Fruit fly (Drosophila melanogaster) whole organism, embryonic: ENCODE results near the gene CG13671.

Source experiments
- Bteb2 ChIP-seq: fragments of 200-800 bp; sonication (Bioruptor generic); optimal IDR thresholded peaks from 2 replicates; lab custom pipeline; 2016; ENCODE audit warnings: missing biosample characterization, missing genetic modification characterization
- CG12104 ChIP-seq: fragments of 200-800 bp; sonication (Bioruptor generic); optimal IDR thresholded peaks from 3 replicates; lab custom pipeline; 2016; ENCODE audit warnings: missing biosample characterization, missing genetic modification characterization
- CG13287 ChIP-seq: fragments of 200-800 bp; sonication (Bioruptor generic); IDR thresholded peaks from 2 replicates; pipeline ENCODE4 v1.3.6; 2022; ENCODE audit warnings: missing biosample characterization, missing genetic modification characterization; ENCODE audit not compliant: partially characterized antibody
- CG17829 ChIP-seq: fragments of 200-800 bp; optimal IDR thresholded peaks from 2 replicates; lab custom pipeline; 2019; ENCODE audit warnings: missing biosample characterization, mild to moderate bottlenecking, missing genetic modification characterization, moderate library complexity
- CG18619 ChIP-seq: fragments of 200-800 bp; sonication (Bioruptor generic); optimal IDR thresholded peaks from 3 replicates; lab custom pipeline; 2017; ENCODE audit warnings: missing biosample characterization, mild to moderate bottlenecking, missing genetic modification characterization
- CG31388 ChIP-seq: fragments of 200-800 bp; sonication (Bioruptor generic); optimal IDR thresholded peaks from 2 replicates; lab custom pipeline; 2016; ENCODE audit warnings: missing biosample characterization, missing genetic modification characterization
- CG3281 ChIP-seq: fragments of 200-800 bp; sonication (Bioruptor generic); optimal IDR thresholded peaks from 3 replicates; lab custom pipeline; 2017; ENCODE audit warnings: missing biosample characterization, mild to moderate bottlenecking, missing genetic modification characterization
- CG42726 ChIP-seq: fragments of 200-800 bp; sonication (Bioruptor generic); IDR thresholded peaks from 2 replicates; pipeline ENCODE4 v1.3.6; 2022; ENCODE audit warnings: missing biosample characterization, missing genetic modification characterization; ENCODE audit not compliant: partially characterized antibody
- CG4328 ChIP-seq: fragments of 200-800 bp; sonication (Bioruptor generic); optimal IDR thresholded peaks from 3 replicates; lab custom pipeline; 2017; ENCODE audit warnings: missing biosample characterization, missing genetic modification reagents, missing genetic modification characterization
- CG4360 ChIP-seq: fragments of 200-800 bp; sonication (Bioruptor generic); IDR thresholded peaks from 2 replicates; pipeline ENCODE4 v1.3.6; 2022; ENCODE audit warnings: missing biosample characterization, missing genetic modification characterization
- CG6272 ChIP-seq: fragments of 200-800 bp; sonication (Bioruptor generic); IDR thresholded peaks from 2 replicates; pipeline ENCODE4 v1.3.6; 2022; ENCODE audit warnings: missing biosample characterization, missing genetic modification characterization
- CG6854 ChIP-seq: fragments of 200-800 bp; sonication (Bioruptor generic); optimal IDR thresholded peaks from 3 replicates; lab custom pipeline; 2017; ENCODE audit warnings: missing biosample characterization, mild to moderate bottlenecking, missing genetic modification characterization
- CG7839 ChIP-seq: fragments of 200-800 bp; sonication (Bioruptor generic); optimal IDR thresholded peaks from 3 replicates; lab custom pipeline; 2018; ENCODE audit warnings: missing biosample characterization, mild to moderate bottlenecking, missing genetic modification characterization, moderate library complexity
- CG7928 ChIP-seq: fragments of 200-800 bp; sonication (Bioruptor generic); optimal IDR thresholded peaks from 2 replicates; lab custom pipeline; 2017; ENCODE audit warnings: missing biosample characterization, mild to moderate bottlenecking, missing genetic modification characterization
- CG8359 ChIP-seq: fragments of 200-800 bp; sonication (Bioruptor generic); optimal IDR thresholded peaks from 2 replicates; lab custom pipeline; 2017; ENCODE audit warnings: missing biosample characterization, mild to moderate bottlenecking, missing genetic modification characterization, borderline replicate concordance
- CG8478 ChIP-seq: fragments of >200 bp; optimal IDR thresholded peaks from 2 replicates; lab custom pipeline; 2018
- CoRest ChIP-seq: fragments of 200-800 bp; sonication (Bioruptor generic); optimal IDR thresholded peaks from 3 replicates; lab custom pipeline; 2018; ENCODE audit warnings: missing biosample characterization, mild to moderate bottlenecking, missing genetic modification characterization, moderate library complexity
- Doc3 ChIP-seq: fragments of 200-800 bp; sonication (Bioruptor generic); IDR thresholded peaks from 3 replicates; pipeline ENCODE4 v1.3.6; 2022; ENCODE audit warnings: missing biosample characterization, missing genetic modification characterization; ENCODE audit not compliant: partially characterized antibody
- ERR ChIP-seq: fragments of 200-800 bp; sonication (Bioruptor generic); optimal IDR thresholded peaks from 2 replicates; lab custom pipeline; 2016; ENCODE audit warnings: missing biosample characterization, missing genetic modification characterization
- Eip74EF ChIP-seq, 2 experiments: fragments of 200-800 bp in 1 of 2; fragments of >200 bp in 1 of 2; sonication (Bioruptor generic) in 1 of 2; optimal IDR thresholded peaks; 2 replicates each; lab custom pipeline; 2017 to 2019; ENCODE audit warnings: missing biosample characterization in 2 of 2, missing genetic modification characterization in 2 of 2, mild to moderate bottlenecking in 1 of 2, moderate library complexity in 1 of 2
- Ets97D ChIP-seq: fragments of 200-800 bp; sonication (Bioruptor generic); optimal IDR thresholded peaks from 3 replicates; lab custom pipeline; 2016; ENCODE audit warnings: missing biosample characterization, missing genetic modification characterization
- Gsc ChIP-seq: fragments of 200-800 bp; sonication (Bioruptor generic); IDR thresholded peaks from 2 replicates; pipeline ENCODE4 v1.3.6; 2022; ENCODE audit warnings: missing biosample characterization, missing genetic modification characterization
- Hmx ChIP-seq: fragments of 200-800 bp; sonication (Bioruptor generic); optimal IDR thresholded peaks from 2 replicates; lab custom pipeline; 2016; ENCODE audit warnings: missing biosample characterization, missing genetic modification characterization
- Hr3 ChIP-seq: fragments of 200-800 bp; sonication (Bioruptor generic); optimal IDR thresholded peaks from 3 replicates; lab custom pipeline; 2016; ENCODE audit warnings: missing biosample characterization, missing genetic modification characterization
- Lhr ChIP-seq: fragments of 200-800 bp; sonication (Bioruptor generic); optimal IDR thresholded peaks from 3 replicates; lab custom pipeline; 2017; ENCODE audit warnings: mild to moderate bottlenecking, missing biosample characterization, missing genetic modification reagents, missing genetic modification characterization
- Mad ChIP-seq: fragments of 200-800 bp; sonication (Bioruptor generic); optimal IDR thresholded peaks from 2 replicates; lab custom pipeline; 2016; ENCODE audit warnings: missing biosample characterization, missing genetic modification characterization
- Meics ChIP-seq: fragments of 200-800 bp; sonication (Bioruptor generic); optimal IDR thresholded peaks from 2 replicates; lab custom pipeline; 2017; ENCODE audit warnings: missing biosample characterization, mild to moderate bottlenecking, missing genetic modification characterization
- Nf-YA ChIP-seq: fragments of 200-800 bp; sonication (Bioruptor generic); IDR thresholded peaks from 2 replicates; pipeline ENCODE4 v1.3.6; 2022; ENCODE audit warnings: missing biosample characterization, missing genetic modification characterization
- Nf-YB ChIP-seq: fragments of 200-800 bp; sonication (Bioruptor generic); optimal IDR thresholded peaks from 3 replicates; lab custom pipeline; 2019; ENCODE audit warnings: missing biosample characterization, mild to moderate bottlenecking, missing genetic modification characterization, moderate library complexity
- PHDP ChIP-seq: fragments of 200-800 bp; sonication (Bioruptor generic); optimal IDR thresholded peaks from 3 replicates; lab custom pipeline; 2018; ENCODE audit warnings: missing biosample characterization, mild to moderate bottlenecking, missing genetic modification characterization, moderate library complexity
- Sox102F ChIP-seq: fragments of 200-800 bp; sonication (Bioruptor generic); optimal IDR thresholded peaks from 2 replicates; lab custom pipeline; 2018; ENCODE audit warnings: missing biosample characterization, mild to moderate bottlenecking, missing genetic modification characterization, moderate library complexity
- cwo ChIP-seq: fragments of 200-800 bp; sonication (Bioruptor generic); optimal IDR thresholded peaks from 3 replicates; lab custom pipeline; 2017; ENCODE audit warnings: missing biosample characterization, missing genetic modification characterization, mild to moderate bottlenecking, moderate library complexity, missing genetic modification reagents
- dan ChIP-seq: fragments of 200-800 bp; sonication (Bioruptor generic); IDR thresholded peaks from 2 replicates; pipeline ENCODE4 v1.3.6; 2022; ENCODE audit warnings: missing biosample characterization, missing genetic modification characterization
- fd96Cb ChIP-seq: fragments of 200-800 bp; sonication (Bioruptor generic); optimal IDR thresholded peaks from 2 replicates; lab custom pipeline; 2018; ENCODE audit warnings: missing biosample characterization, mild to moderate bottlenecking, missing genetic modification characterization, moderate library complexity
- gcm ChIP-seq: fragments of 200-800 bp; sonication (Bioruptor generic); optimal IDR thresholded peaks from 2 replicates; lab custom pipeline; 2019; ENCODE audit warnings: missing biosample characterization, mild to moderate bottlenecking, missing genetic modification characterization, moderate library complexity
- jigr1 ChIP-seq: fragments of 200-800 bp; sonication (Bioruptor generic); IDR thresholded peaks from 3 replicates; pipeline ENCODE4 v1.3.6; 2022; ENCODE audit warnings: missing biosample characterization, missing genetic modification characterization
- klu ChIP-seq: fragments of 200-800 bp; sonication (Bioruptor generic); IDR thresholded peaks from 2 replicates; pipeline ENCODE4 v1.3.6; 2022; ENCODE audit warnings: missing biosample characterization, missing genetic modification characterization
- knrl ChIP-seq: fragments of 200-800 bp; sonication (Bioruptor generic); IDR thresholded peaks from 3 replicates; pipeline ENCODE4 v1.3.6; 2022; ENCODE audit warnings: missing biosample characterization, missing genetic modification characterization; ENCODE audit not compliant: partially characterized antibody
- lab ChIP-seq: fragments of 200-800 bp; sonication (Bioruptor generic); optimal IDR thresholded peaks from 3 replicates; lab custom pipeline; 2017; ENCODE audit warnings: missing biosample characterization, missing genetic modification characterization, mild to moderate bottlenecking, moderate library complexity, missing genetic modification reagents
- phol ChIP-seq: fragments of 200-800 bp; sonication (Bioruptor generic); optimal IDR thresholded peaks from 3 replicates; lab custom pipeline; 2018; ENCODE audit warnings: missing biosample characterization, mild to moderate bottlenecking, missing genetic modification characterization, moderate library complexity
- pita ChIP-seq: fragments of 200-800 bp; sonication (Bioruptor generic); optimal IDR thresholded peaks from 2 replicates; lab custom pipeline; 2017; ENCODE audit warnings: missing biosample characterization, mild to moderate bottlenecking, missing genetic modification characterization
- pnt ChIP-seq: fragments of 200-800 bp; sonication (Bioruptor generic); optimal IDR thresholded peaks from 3 replicates; lab custom pipeline; 2016; ENCODE audit warnings: missing biosample characterization, missing genetic modification characterization
- repo ChIP-seq: fragments of 200-800 bp; sonication (Bioruptor generic); optimal IDR thresholded peaks from 2 replicates; lab custom pipeline; 2016; ENCODE audit warnings: missing biosample characterization, missing genetic modification characterization
- row ChIP-seq: fragments of 200-800 bp; sonication (Bioruptor generic); IDR thresholded peaks from 3 replicates; pipeline ENCODE4 v1.3.6; 2022; ENCODE audit warnings: missing biosample characterization, missing genetic modification characterization
- sc ChIP-seq, 3 experiments: fragments of >200 bp in 2 of 3; fragments of 200-800 bp in 1 of 3; sonication (Bioruptor generic) in 1 of 3; optimal IDR thresholded peaks; 2 replicates in 2 of 3; 3 replicates in 1 of 3; lab custom pipeline; 2017; ENCODE audit warnings: mild to moderate bottlenecking in 1 of 3, missing biosample characterization in 1 of 3, missing genetic modification characterization in 1 of 3, missing genetic modification reagents in 1 of 3
- sens-2 ChIP-seq: fragments of 200-800 bp; sonication (Bioruptor generic); IDR thresholded peaks from 2 replicates; pipeline ENCODE4 v1.3.6; 2022; ENCODE audit warnings: missing biosample characterization, missing genetic modification characterization
- stwl ChIP-seq: fragments of 200-800 bp; sonication (Bioruptor generic); optimal IDR thresholded peaks from 3 replicates; lab custom pipeline; 2018; ENCODE audit warnings: missing biosample characterization, mild to moderate bottlenecking, missing genetic modification characterization, moderate library complexity
- zen ChIP-seq: fragments of 200-800 bp; sonication (Bioruptor generic); optimal IDR thresholded peaks from 3 replicates; lab custom pipeline; 2018; ENCODE audit warnings: missing biosample characterization, mild to moderate bottlenecking, missing genetic modification characterization, moderate library complexity
- zfh2 ChIP-seq: fragments of 200-800 bp; sonication (Bioruptor generic); optimal IDR thresholded peaks from 2 replicates; lab custom pipeline; 2016; ENCODE audit warnings: missing biosample characterization, missing genetic modification characterization

CG13671 gene

dm6 chr3L:8346100-8346980 is 46.5 kb downstream of the CG13671 start, which contains the start of the genes CG7182 and GAPcenA (continued):
- no peak for TF ChIP-seq ERR
- no peak for TF ChIP-seq CG8478
- peak; percentile 67 for TF ChIP-seq CG3281 (GFP tag; lab: Kevin White, UChicago)
- peak; percentile 41 for TF ChIP-seq zfh2 (GFP tag; lab: Kevin White, UChicago)
- no peak for TF ChIP-seq sens-2 (GFP tag; lab: Robert Waterston, UW)
- peak; percentile 77 for TF ChIP-seq phol
- TF ChIP-seq fd96Cb (tag; lab: Kevin White, UChicago) = peak; percentile 63
- 0 out of 3 replicates have a peak, but pooled peaks have one; percentile 48 for TF ChIP-seq Doc3
- TF ChIP-seq cwo (GFP tag; lab: Kevin White, UChicago) = peak; percentile 63
- no peak for TF ChIP-seq Nf-YA
- TF ChIP-seq klu (GFP tag; lab: Robert Waterston, UW) = peak; percentile 26; the same call in 1 of the 2 replicates
- TF ChIP-seq CG6854 = no peak
- peak; percentile 61 for TF ChIP-seq Sox102F (GFP tag; lab: Kevin White, UChicago)
- peak; percentile 77 for TF ChIP-seq CG12104 (GFP tag; lab: Kevin White, UChicago)
- peak; percentile 74 for TF ChIP-seq CG7839 (tag; lab: Kevin White, UChicago)
- no peak for TF ChIP-seq gcm (GFP tag; lab: Kevin White, UChicago)
- TF ChIP-seq Hmx = no peak
- peak; percentile 68 for TF ChIP-seq CG13287 (GFP tag; lab: Robert Waterston, UW)
- TF ChIP-seq dan (GFP tag; lab: Robert Waterston, UW) = no peak
- peak; percentile 6 for TF ChIP-seq Bteb2
- TF ChIP-seq CG6272 (GFP tag; lab: Robert Waterston, UW) = peak; percentile 26; the same call in 1 of the 2 replicates
- peak; percentile 74 for TF ChIP-seq PHDP
- peak; percentile 94 for TF ChIP-seq stwl (tag; lab: Kevin White, UChicago)
- peak; percentile 86 for TF ChIP-seq CoRest (tag; lab: Kevin White, UChicago)
- no peak for TF ChIP-seq repo
- TF ChIP-seq row (GFP tag; lab: Robert Waterston, UW) = peak; percentile 85
- no peak for TF ChIP-seq CG7928
- peak; percentile 39 for TF ChIP-seq Ets97D
- TF ChIP-seq Lhr (GFP tag; lab: Kevin White, UChicago) = peak; percentile 34
- peak; percentile 49 for TF ChIP-seq CG4328 (GFP tag; lab: Kevin White, UChicago)
- TF ChIP-seq CG31388 (GFP tag; lab: Kevin White, UChicago) = peak; percentile 24
- peak; percentile 83 for TF ChIP-seq lab (GFP tag; lab: Kevin White, UChicago)
- TF ChIP-seq Hr3 (GFP tag; lab: Kevin White, UChicago) = peak; percentile 82
- TF ChIP-seq Eip74EF (GFP tag; optimal IDR thresholded peaks at IDR 0.05; lab: Kevin White, UChicago) = peak in 1 of 2 experiments; percentile 38
- TF ChIP-seq CG8359 (GFP tag; lab: Kevin White, UChicago) = no peak
- no peak for TF ChIP-seq CG4360 (GFP tag; lab: Robert Waterston, UW)

dm6 chr3L:8347346-8347745 is 47.5 kb downstream of the CG13671 start:
- TF ChIP-seq Nf-YB (no peak), pita (GFP tag; lab: Kevin White, UChicago) (no peak), sc (optimal IDR thresholded peaks at IDR 0.05; lab: Kevin White, UChicago) (no peak), sc (GFP tag; optimal IDR thresholded peaks at IDR 0.05; lab: Kevin White, UChicago) (no peak), CG42726 (no peak), jigr1 (GFP tag; lab: Robert Waterston, UW) (no peak), zen (no peak), knrl (GFP tag; lab: Robert Waterston, UW) (no peak), Meics (no peak), Lhr (GFP tag; lab: Kevin White, UChicago) (no peak), Mad (GFP tag; lab: Kevin White, UChicago) (no peak), Gsc (GFP tag; lab: Robert Waterston, UW) (no peak), CG17829 (tag; lab: Kevin White, UChicago) (no peak), CG18619 (GFP tag; lab: Kevin White, UChicago) (peak; percentile 18), pnt (no peak)
